Worm (Caenorhabditis elegans): Measurements from ENCODE around the gene ZK84.1.

Gene ZK84.1

ce11 chrII:6022596-6022995 lies 2.1 kb downstream of the ZK84.1 start:
- TF ChIP-seq ahr-1 (tag; optimal IDR thresholded peaks at IDR 0.05): no peak
- TF ChIP-seq che-1 (tag; optimal IDR thresholded peaks at IDR 0.05): peak; percentile 2
- no peak for TF ChIP-seq dve-1 (tag; optimal IDR thresholded peaks at IDR 0.05)
- no peak for TF ChIP-seq unc-86 (tag; optimal IDR thresholded peaks at IDR 0.05)

ce11 chrII:6024879-6025278 lies 4.4 kb downstream of the ZK84.1 start, which contains the start of gene R12C12.9:
R12C12.9 (minus strand) TSS chrII:6024979.
- TF ChIP-seq C08G9.2 (tag; optimal IDR thresholded peaks at IDR 0.05): no peak
- TF ChIP-seq sox-4 (tag; optimal IDR thresholded peaks at IDR 0.05): no peak
- TF ChIP-seq nfya-1 (tag; optimal IDR thresholded peaks at IDR 0.05): no peak
- TF ChIP-seq ceh-31 (tag; optimal IDR thresholded peaks at IDR 0.05): no peak
- TF ChIP-seq F13H6.1 (tag; optimal IDR thresholded peaks at IDR 0.05): no peak
- no peak for TF ChIP-seq mec-3 (tag; optimal IDR thresholded peaks at IDR 0.05; ENCODE audit: borderline replicate concordance)
- TF ChIP-seq sox-2 (GFP tag; IDR thresholded peaks at IDR 0.05): no peak
- no peak for TF ChIP-seq ceh-48 (tag; optimal IDR thresholded peaks at IDR 0.05)
- no peak for TF ChIP-seq ceh-24 (tag; optimal IDR thresholded peaks at IDR 0.05)
- TF ChIP-seq ceh-18 (tag; optimal IDR thresholded peaks at IDR 0.05): no peak
- no peak for TF ChIP-seq pros-1 (tag; optimal IDR thresholded peaks at IDR 0.05)
- no peak for TF ChIP-seq nhr-11 (tag; optimal IDR thresholded peaks at IDR 0.05)
- TF ChIP-seq unc-42 (tag; optimal IDR thresholded peaks at IDR 0.05): no peak
- no peak for TF ChIP-seq madf-2 (tag; optimal IDR thresholded peaks at IDR 0.05)
- TF ChIP-seq zip-5 (tag; optimal IDR thresholded peaks at IDR 0.05): no peak
- TF ChIP-seq ceh-45 (GFP tag; IDR thresholded peaks at IDR 0.05): no peak

ce11 chrII:6025647-6026046 lies 5.2 kb downstream of the ZK84.1 start:
- TF ChIP-seq lin-11 (tag; optimal IDR thresholded peaks at IDR 0.05) (no peak), ceh-2 (tag; optimal IDR thresholded peaks at IDR 0.05) (no peak)

ce11 chrII:6026646-6027045 lies 6.2 kb downstream of the ZK84.1 start:
- TF ChIP-seq hlh-30 (tag; optimal IDR thresholded peaks at IDR 0.05; ENCODE audit: insufficient read depth): no peak
- peak; percentile 81 for TF ChIP-seq pqm-1 (tag; optimal IDR thresholded peaks at IDR 0.05)
- no peak for TF ChIP-seq fax-1 (tag; optimal IDR thresholded peaks at IDR 0.05)
- TF ChIP-seq F13H6.1 (tag; optimal IDR thresholded peaks at IDR 0.05): no peak
- TF ChIP-seq tbx-2 (tag; optimal IDR thresholded peaks at IDR 0.05): no peak
- peak; percentile 94 for TF ChIP-seq elt-2 (tag; optimal IDR thresholded peaks at IDR 0.05)

- peak; percentile 66 for TF ChIP-seq unc-55 (GFP tag; optimal IDR thresholded peaks at IDR 0.05)
- TF ChIP-seq ceh-18 (tag; optimal IDR thresholded peaks at IDR 0.05): peak; percentile 59
- TF ChIP-seq rnt-1 (tag; optimal IDR thresholded peaks at IDR 0.05): peak; percentile 55
- TF ChIP-seq K09A11.1 (tag; optimal IDR thresholded peaks at IDR 0.05; ENCODE audit: insufficient read depth): no peak
Measured at ce11 chrII:6028594-6029141, 8.2 kb downstream of the ZK84.1 start.

ce11 chrII:6031106-6031505 lies 10.7 kb downstream of the ZK84.1 start, which contains the start of gene frpr-16:
frpr-16 (minus strand) TSS chrII:6031206.
- TF ChIP-seq pqm-1 (tag; optimal IDR thresholded peaks at IDR 0.05) (no peak), ref-2 (tag; optimal IDR thresholded peaks at IDR 0.05) (no peak), elt-2 (tag; optimal IDR thresholded peaks at IDR 0.05) (no peak), sox-4 (tag; optimal IDR thresholded peaks at IDR 0.05) (no peak)

ce11 chrII:6043166-6043565 lies 22.7 kb downstream of the ZK84.1 start, which contains the start of gene R12C12.10:
R12C12.10 (minus strand) TSS chrII:6043266.
- TF ChIP-seq ztf-16 (tag; optimal IDR thresholded peaks at IDR 0.05): no peak
- TF ChIP-seq hlh-8 (tag; optimal IDR thresholded peaks at IDR 0.05): no peak

Data from whole organism, late embryonic.